Worm (Caenorhabditis elegans) whole organism, L3 larva: Measurements from ENCODE around the gene C56C10.6.
A peak's percentile ranks its signal among the peaks of the same experiment; 100 is the strongest.

ENCODE experiments used
- R02D3.7 ChIP-seq: fragments of 150-350 bp; optimal IDR thresholded peaks from 2 replicates; lab custom pipeline; 2014; ENCODE audit warnings: missing biosample characterization, missing genetic modification characterization
- ZK546.5 ChIP-seq: sonication (generic microtip); optimal IDR thresholded peaks from 2 replicates; lab custom pipeline; 2017; ENCODE audit warnings: missing biosample characterization, missing genetic modification characterization
- aly-2 ChIP-seq: fragments of 150-350 bp; optimal IDR thresholded peaks from 2 replicates; lab custom pipeline; 2014; ENCODE audit warnings: missing biosample characterization, missing genetic modification characterization
- ama-1 ChIP-seq: fragments of 150-350 bp; optimal IDR thresholded peaks from 2 replicates; lab custom pipeline; 2018
- ceh-16 ChIP-seq: sonication (generic microtip); optimal IDR thresholded peaks from 2 replicates; lab custom pipeline; 2017; ENCODE audit warnings: missing biosample characterization, missing genetic modification characterization
- ceh-28 ChIP-seq: fragments of 150-350 bp; optimal IDR thresholded peaks from 2 replicates; lab custom pipeline; 2014; ENCODE audit warnings: missing biosample characterization, missing genetic modification reagents, missing genetic modification characterization
- ceh-82 ChIP-seq: fragments of 150-350 bp; optimal IDR thresholded peaks from 2 replicates; lab custom pipeline; 2014; ENCODE audit warnings: missing biosample characterization, missing genetic modification characterization
- ceh-9 ChIP-seq: sonication (generic microtip); optimal IDR thresholded peaks from 2 replicates; lab custom pipeline; 2018; ENCODE audit warnings: missing biosample characterization, missing genetic modification characterization
- daf-12 ChIP-seq: fragments of 150-350 bp; optimal IDR thresholded peaks from 2 replicates; lab custom pipeline; 2014; ENCODE audit warnings: missing biosample characterization, missing genetic modification reagents, missing genetic modification characterization
- egl-27 ChIP-seq: sonication (generic microtip); optimal IDR thresholded peaks from 4 replicates; lab custom pipeline; 2017; ENCODE audit warnings: missing biosample characterization, missing genetic modification reagents, missing genetic modification characterization
- egl-5 ChIP-seq: fragments of 150-350 bp; optimal IDR thresholded peaks from 2 replicates; lab custom pipeline; 2017; ENCODE audit warnings: missing biosample characterization, missing genetic modification reagents, missing genetic modification characterization, inconsistent platforms
- elt-1 ChIP-seq: fragments of 150-350 bp; optimal IDR thresholded peaks from 2 replicates; lab custom pipeline; 2014; ENCODE audit warnings: missing biosample characterization, missing genetic modification characterization
- elt-2 ChIP-seq: sonication (generic microtip); optimal IDR thresholded peaks from 2 replicates; lab custom pipeline; 2016; ENCODE audit warnings: missing genetic modification reagents, mild to moderate bottlenecking, missing genetic modification characterization, missing compliant biosample characterization
- elt-3 ChIP-seq, 3 experiments: fragments of 150-350 bp in 1 of 3; sonication (generic microtip) in 2 of 3; optimal IDR thresholded peaks; 2 replicates in 2 of 3; 4 replicates in 1 of 3; lab custom pipeline; 2014 to 2017; ENCODE audit warnings: missing biosample characterization in 3 of 3, missing genetic modification characterization in 3 of 3
- eor-1 ChIP-seq, 2 experiments: fragments of 150-350 bp; optimal IDR thresholded peaks; 2 replicates each; lab custom pipeline; 2014 to 2018; ENCODE audit warnings: missing biosample characterization in 2 of 2, missing genetic modification characterization in 2 of 2
- fkh-10 ChIP-seq: sonication (generic microtip); optimal IDR thresholded peaks from 2 replicates; lab custom pipeline; 2017; ENCODE audit warnings: missing biosample characterization, missing genetic modification reagents, missing genetic modification characterization
- fkh-2 ChIP-seq: fragments of 150-350 bp; optimal IDR thresholded peaks from 2 replicates; lab custom pipeline; 2014; ENCODE audit warnings: missing biosample characterization, missing genetic modification reagents, missing genetic modification characterization
- fos-1 ChIP-seq: fragments of 150-350 bp; optimal IDR thresholded peaks from 2 replicates; lab custom pipeline; 2014; ENCODE audit warnings: missing biosample characterization, missing genetic modification characterization
- hmg-11 ChIP-seq: sonication (generic microtip); optimal IDR thresholded peaks from 2 replicates; lab custom pipeline; 2016; ENCODE audit warnings: missing genetic modification characterization, missing compliant biosample characterization
- jun-1 ChIP-seq: fragments of 150-350 bp; optimal IDR thresholded peaks from 2 replicates; lab custom pipeline; 2014; ENCODE audit warnings: missing biosample characterization, missing genetic modification reagents, missing genetic modification characterization
- lin-15B ChIP-seq: fragments of 150-350 bp; optimal IDR thresholded peaks from 2 replicates; lab custom pipeline; 2014; ENCODE audit warnings: missing biosample characterization, missing genetic modification characterization
- lin-39 ChIP-seq: fragments of 150-350 bp; optimal IDR thresholded peaks from 2 replicates; lab custom pipeline; 2018; ENCODE audit warnings: missing biosample characterization, missing genetic modification reagents, missing genetic modification characterization
- lsy-12 ChIP-seq: sonication (generic microtip); optimal IDR thresholded peaks from 2 replicates; lab custom pipeline; 2016; ENCODE audit warnings: mild to moderate bottlenecking, missing genetic modification characterization, missing compliant biosample characterization
- mdl-1 ChIP-seq: fragments of 150-350 bp; optimal IDR thresholded peaks from 2 replicates; lab custom pipeline; 2014; ENCODE audit warnings: missing biosample characterization, missing genetic modification characterization
- mml-1 ChIP-seq: fragments of 150-350 bp; sonication (generic microtip); optimal IDR thresholded peaks from 3 replicates; lab custom pipeline; 2014; ENCODE audit warnings: missing biosample characterization, missing genetic modification characterization
- nfya-1 ChIP-seq: sonication (generic microtip); optimal IDR thresholded peaks from 2 replicates; lab custom pipeline; 2017; ENCODE audit warnings: missing genetic modification characterization, mild to moderate bottlenecking, missing compliant biosample characterization, antibody characterized with exemption, moderate library complexity; ENCODE audit not compliant: insufficient read depth
- nhr-11 ChIP-seq: fragments of 150-350 bp; optimal IDR thresholded peaks from 2 replicates; lab custom pipeline; 2014; ENCODE audit warnings: missing biosample characterization, missing genetic modification characterization
- nhr-12 ChIP-seq: fragments of 150-350 bp; optimal IDR thresholded peaks from 2 replicates; lab custom pipeline; 2014; ENCODE audit warnings: missing biosample characterization, missing genetic modification characterization
- nhr-23 ChIP-seq: fragments of 150-350 bp; optimal IDR thresholded peaks from 2 replicates; lab custom pipeline; 2014; ENCODE audit warnings: missing biosample characterization, missing genetic modification reagents, missing genetic modification characterization
- nhr-237 ChIP-seq: fragments of 150-350 bp; optimal IDR thresholded peaks from 2 replicates; lab custom pipeline; 2014; ENCODE audit warnings: missing biosample characterization, missing genetic modification characterization
- nhr-25 ChIP-seq: sonication (generic microtip); optimal IDR thresholded peaks from 2 replicates; lab custom pipeline; 2017; ENCODE audit warnings: missing biosample characterization, missing genetic modification characterization
- nhr-28 ChIP-seq: fragments of 150-350 bp; optimal IDR thresholded peaks from 2 replicates; lab custom pipeline; 2014; ENCODE audit warnings: missing biosample characterization, missing genetic modification characterization
- nhr-43 ChIP-seq: sonication (generic microtip); optimal IDR thresholded peaks from 2 replicates; lab custom pipeline; 2016; ENCODE audit warnings: mild to moderate bottlenecking, missing genetic modification characterization, missing compliant biosample characterization; ENCODE audit not compliant: poor library complexity, severe bottlenecking
- nhr-67 ChIP-seq: fragments of 150-350 bp; optimal IDR thresholded peaks from 2 replicates; lab custom pipeline; 2014; ENCODE audit warnings: missing biosample characterization, missing genetic modification characterization
- nhr-76 ChIP-seq: fragments of 150-350 bp; sonication (generic microtip); optimal IDR thresholded peaks from 5 replicates; lab custom pipeline; 2014; ENCODE audit warnings: missing biosample characterization, missing genetic modification characterization
- nhr-77 ChIP-seq: fragments of 150-350 bp; optimal IDR thresholded peaks from 2 replicates; lab custom pipeline; 2014; ENCODE audit warnings: missing biosample characterization, missing genetic modification characterization
- pha-4 ChIP-seq: fragments of 150-350 bp; optimal IDR thresholded peaks from 2 replicates; lab custom pipeline; 2014; ENCODE audit warnings: missing biosample characterization, missing genetic modification reagents, missing genetic modification characterization
- pqm-1 ChIP-seq: fragments of 150-350 bp; optimal IDR thresholded peaks from 2 replicates; lab custom pipeline; 2017; ENCODE audit warnings: missing biosample characterization, missing genetic modification characterization, inconsistent platforms
- sea-2 ChIP-seq: fragments of 150-350 bp; sonication (generic microtip); optimal IDR thresholded peaks from 4 replicates; lab custom pipeline; 2014; ENCODE audit warnings: missing biosample characterization, missing genetic modification reagents, missing genetic modification characterization
- skn-1 ChIP-seq: fragments of 150-350 bp; optimal IDR thresholded peaks from 2 replicates; lab custom pipeline; 2014; ENCODE audit warnings: missing biosample characterization, missing genetic modification characterization
- snpc-4 ChIP-seq: fragments of 150-350 bp; optimal IDR thresholded peaks from 2 replicates; lab custom pipeline; 2014; ENCODE audit warnings: missing biosample characterization, missing genetic modification characterization
- tbx-2 ChIP-seq: sonication (generic microtip); optimal IDR thresholded peaks from 2 replicates; lab custom pipeline; 2016; ENCODE audit warnings: mild to moderate bottlenecking, missing genetic modification characterization, missing compliant biosample characterization
- unc-39 ChIP-seq: sonication (generic microtip); optimal IDR thresholded peaks from 4 replicates; lab custom pipeline; 2017; ENCODE audit warnings: missing biosample characterization, missing genetic modification characterization
- unc-62 ChIP-seq: fragments of 150-350 bp; sonication (generic microtip); optimal IDR thresholded peaks from 4 replicates; lab custom pipeline; 2014; ENCODE audit warnings: missing biosample characterization, missing genetic modification reagents, missing genetic modification characterization
- zag-1 ChIP-seq: fragments of 150-350 bp; optimal IDR thresholded peaks from 2 replicates; lab custom pipeline; 2014; ENCODE audit warnings: missing biosample characterization, missing genetic modification characterization
- ztf-11 ChIP-seq: fragments of 150-350 bp; optimal IDR thresholded peaks from 2 replicates; lab custom pipeline; 2014; ENCODE audit warnings: missing biosample characterization, missing genetic modification characterization
- ztf-4 ChIP-seq: fragments of 150-350 bp; optimal IDR thresholded peaks from 2 replicates; lab custom pipeline; 2014; ENCODE audit warnings: missing biosample characterization, missing genetic modification characterization

The C56C10.6 gene

ce11 chrII:6588605-6589292 lies 7.6 kb upstream of the C56C10.6 start, which contains the start of gene icd-1:
icd-1 (minus strand) TSS chrII:6588655.
- TF ChIP-seq elt-3 (tag; optimal IDR thresholded peaks at IDR 0.05; lab: Kevin White, UChicago) (no peak), snpc-4 (peak; percentile 91), fkh-2 (tag; lab: Kevin White, UChicago) (no peak), mdl-1 (peak; percentile 64), fkh-10 (GFP tag; lab: Kevin White, UChicago) (peak; percentile 64), nhr-11 (tag; lab: Kevin White, UChicago) (peak; percentile 95), lin-15B (tag; lab: Kevin White, UChicago) (peak; percentile 91), eor-1 (tag; optimal IDR thresholded peaks at IDR 0.05; lab: Kevin White, UChicago) (peak in 1 of 2 experiments; percentile 75), elt-1 (tag; lab: Kevin White, UChicago) (peak; percentile 58), ceh-28 (tag; lab: Kevin White, UChicago) (peak; percentile 93), sea-2 (GFP tag; lab: Kevin White, UChicago) (peak; percentile 63), ZK546.5 (peak; percentile 11), unc-62 (GFP tag; lab: Kevin White, UChicago) (peak; percentile 87), ceh-9 (tag; lab: Kevin White, UChicago) (no peak), nhr-43 (tag; lab: Kevin White, UChicago) (peak; percentile 94), ceh-16 (peak; percentile 26), pqm-1 (tag; lab: Kevin White, UChicago) (peak; percentile 66), hmg-11 (tag; lab: Kevin White, UChicago) (peak; percentile 84), nfya-1 (peak; percentile 94), nhr-28 (tag; lab: Kevin White, UChicago) (no peak), nhr-77 (peak; percentile 63), ztf-4 (tag; lab: Kevin White, UChicago) (peak; percentile 83), nhr-237 (no peak), egl-5 (peak; percentile 93), nhr-76 (peak; percentile 11), lin-39 (tag; lab: Kevin White, UChicago) (peak; percentile 85), ama-1 (lab: Kevin White, UChicago) (peak; percentile 71), pha-4 (tag; lab: Kevin White, UChicago) (peak; percentile 92), unc-39 (tag; lab: Kevin White, UChicago) (no peak), ceh-82 (tag; lab: Kevin White, UChicago) (peak; percentile 91), zag-1 (tag; lab: Kevin White, UChicago) (peak; percentile 71), tbx-2 (peak; percentile 91), ztf-11 (tag; lab: Kevin White, UChicago) (no peak), fos-1 (tag; lab: Kevin White, UChicago) (peak; percentile 87), nhr-25 (tag; lab: Kevin White, UChicago) (peak; percentile 94), nhr-67 (tag; lab: Kevin White, UChicago) (no peak), mml-1 (tag; lab: Kevin White, UChicago) (no peak), daf-12 (no peak), jun-1 (peak; percentile 97), nhr-23 (peak; percentile 97), egl-27 (tag; lab: Kevin White, UChicago) (peak; percentile 86), lsy-12 (tag; lab: Kevin White, UChicago) (peak; percentile 95), skn-1 (tag; lab: Kevin White, UChicago) (peak; percentile 68), elt-2 (tag; lab: Kevin White, UChicago) (peak; percentile 84), R02D3.7 (tag; lab: Kevin White, UChicago) (peak; percentile 89), aly-2 (tag; lab: Kevin White, UChicago) (peak; percentile 58), nhr-12 (tag; lab: Kevin White, UChicago) (no peak)
